Fruit fly (Drosophila melanogaster) whole organism, adult: ENCODE results near the gene Vps39.

Experiments
- CG5204 ChIP-seq: fragments of 200-800 bp; sonication (Bioruptor generic); optimal IDR thresholded peaks from 2 replicates; lab custom pipeline; 2016; ENCODE audit warnings: missing biosample characterization, missing genetic modification characterization
- kay ChIP-seq: fragments of 200-800 bp; sonication (Bioruptor generic); peaks from one replicate; lab custom pipeline; 2016; ENCODE audit warnings: missing biosample characterization, missing genetic modification characterization, borderline replicate concordance

DNA sequence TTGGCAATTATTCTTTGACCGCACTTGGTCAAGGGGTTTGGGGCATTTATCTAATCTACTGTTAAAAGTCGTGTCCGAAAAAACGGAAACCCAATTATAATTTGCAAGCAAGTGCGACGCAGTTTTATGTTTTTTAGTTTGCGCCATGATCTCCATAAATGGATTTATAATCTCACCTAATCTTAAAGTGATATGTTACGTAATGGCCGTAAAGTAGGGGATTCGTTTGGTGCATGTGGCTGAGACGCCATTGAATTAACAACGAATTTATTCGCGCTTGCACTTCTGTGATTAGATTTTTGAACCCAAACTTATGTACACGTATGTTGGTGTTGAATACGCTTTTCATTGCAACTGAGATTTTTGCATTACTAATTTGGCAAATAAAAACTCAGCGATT, 2.4 kb upstream of the Vps39 start:
- TF ChIP-seq kay: no peak
- no peak for TF ChIP-seq CG5204 (GFP tag; lab: Kevin White, UChicago)
